Fruit fly (Drosophila melanogaster) whole organism, embryonic: ENCODE results near the gene al.

ENCODE experiments used
- CG10654 ChIP-seq: fragments of 200-800 bp; sonication (Bioruptor generic); optimal IDR thresholded peaks from 2 replicates; lab custom pipeline; 2016; ENCODE audit warnings: missing biosample characterization, missing genetic modification characterization
- CG12299 ChIP-seq: fragments of 200-800 bp; sonication (Bioruptor generic); optimal IDR thresholded peaks from 2 replicates; lab custom pipeline; 2018; ENCODE audit warnings: missing biosample characterization, mild to moderate bottlenecking, missing genetic modification characterization
- CG13287 ChIP-seq: fragments of 200-800 bp; sonication (Bioruptor generic); IDR thresholded peaks from 2 replicates; pipeline ENCODE4 v1.3.6; 2022; ENCODE audit warnings: missing biosample characterization, missing genetic modification characterization; ENCODE audit not compliant: partially characterized antibody
- CG14860 ChIP-seq: fragments of 200-800 bp; sonication (Bioruptor generic); IDR thresholded peaks from 3 replicates; pipeline ENCODE4 v1.3.6; 2022; ENCODE audit warnings: missing biosample characterization, missing genetic modification characterization; ENCODE audit not compliant: partially characterized antibody
- CG15269 ChIP-seq: fragments of 200-800 bp; sonication (Bioruptor generic); optimal IDR thresholded peaks from 2 replicates; lab custom pipeline; 2018; ENCODE audit warnings: missing biosample characterization, mild to moderate bottlenecking, missing genetic modification characterization, moderate library complexity
- CG15601 ChIP-seq: fragments of 200-800 bp; sonication (Bioruptor generic); optimal IDR thresholded peaks from 3 replicates; lab custom pipeline; 2019; ENCODE audit warnings: missing biosample characterization, mild to moderate bottlenecking, missing genetic modification characterization, moderate library complexity
- CG16863 ChIP-seq: fragments of 200-800 bp; sonication (Bioruptor generic); optimal IDR thresholded peaks from 3 replicates; lab custom pipeline; 2016; ENCODE audit warnings: missing biosample characterization, missing genetic modification characterization
- CG17829 ChIP-seq: fragments of 200-800 bp; optimal IDR thresholded peaks from 2 replicates; lab custom pipeline; 2019; ENCODE audit warnings: missing biosample characterization, mild to moderate bottlenecking, missing genetic modification characterization, moderate library complexity
- CG18011 ChIP-seq: fragments of 200-800 bp; sonication (Bioruptor generic); optimal IDR thresholded peaks from 2 replicates; lab custom pipeline; 2017; ENCODE audit warnings: missing biosample characterization, missing genetic modification characterization, mild to moderate bottlenecking, moderate library complexity, missing genotype
- CG32767 ChIP-seq: fragments of 200-800 bp; sonication (Bioruptor generic); IDR thresholded peaks from 2 replicates; pipeline ENCODE4 v1.3.6; 2022; ENCODE audit warnings: missing biosample characterization, missing genetic modification characterization
- CG32772 ChIP-seq: fragments of 200-800 bp; sonication (Bioruptor generic); IDR thresholded peaks from 2 replicates; pipeline ENCODE4 v1.3.6; 2022; ENCODE audit warnings: missing biosample characterization, missing genetic modification characterization
- CG33213 ChIP-seq: fragments of 200-800 bp; sonication (Bioruptor generic); optimal IDR thresholded peaks from 3 replicates; lab custom pipeline; 2016; ENCODE audit warnings: missing biosample characterization, missing genetic modification characterization
- CG3407 ChIP-seq: fragments of 200-800 bp; sonication (Bioruptor generic); optimal IDR thresholded peaks from 2 replicates; lab custom pipeline; 2018; ENCODE audit warnings: missing biosample characterization, mild to moderate bottlenecking, missing genetic modification characterization
- CG34422 ChIP-seq: fragments of 200-800 bp; sonication (Bioruptor generic); IDR thresholded peaks from 3 replicates; pipeline ENCODE4 v1.3.6; 2022; ENCODE audit warnings: missing biosample characterization, missing genetic modification characterization
- CG3838 ChIP-seq: fragments of 200-800 bp; sonication (Bioruptor generic); optimal IDR thresholded peaks from 3 replicates; lab custom pipeline; 2016; ENCODE audit warnings: missing biosample characterization, missing genetic modification characterization
- CG42726 ChIP-seq: fragments of 200-800 bp; sonication (Bioruptor generic); IDR thresholded peaks from 2 replicates; pipeline ENCODE4 v1.3.6; 2022; ENCODE audit warnings: missing biosample characterization, missing genetic modification characterization; ENCODE audit not compliant: partially characterized antibody
- CG6854 ChIP-seq: fragments of 200-800 bp; sonication (Bioruptor generic); optimal IDR thresholded peaks from 3 replicates; lab custom pipeline; 2017; ENCODE audit warnings: missing biosample characterization, mild to moderate bottlenecking, missing genetic modification characterization
- CG7271 ChIP-seq: fragments of 200-800 bp; sonication (Bioruptor generic); optimal IDR thresholded peaks from 2 replicates; lab custom pipeline; 2018; ENCODE audit warnings: missing biosample characterization, mild to moderate bottlenecking, missing genetic modification characterization, moderate library complexity
- CG7556 ChIP-seq: fragments of 200-800 bp; sonication (Bioruptor generic); optimal IDR thresholded peaks from 2 replicates; lab custom pipeline; 2017; ENCODE audit warnings: missing biosample characterization, mild to moderate bottlenecking, missing genetic modification characterization
- CG7786 ChIP-seq: fragments of 200-800 bp; sonication (Bioruptor generic); optimal IDR thresholded peaks from 2 replicates; lab custom pipeline; 2016; ENCODE audit warnings: missing biosample characterization, missing genetic modification characterization
- CG7963 ChIP-seq: fragments of 200-800 bp; sonication (Bioruptor generic); IDR thresholded peaks from 3 replicates; pipeline ENCODE4 v1.3.6; 2022; ENCODE audit warnings: missing biosample characterization, missing genetic modification characterization; ENCODE audit not compliant: partially characterized antibody
- CG8290 ChIP-seq, 3 experiments: fragments of 200-800 bp; sonication (Bioruptor generic); optimal IDR thresholded peaks; 2 replicates each; lab custom pipeline; 2016 to 2019; ENCODE audit warnings: missing biosample characterization in 3 of 3, missing genetic modification characterization in 3 of 3, mild to moderate bottlenecking in 2 of 3, moderate library complexity in 1 of 3
- CG9817 ChIP-seq: fragments of 200-800 bp; sonication (Bioruptor generic); optimal IDR thresholded peaks from 2 replicates; lab custom pipeline; 2018; ENCODE audit warnings: missing biosample characterization, mild to moderate bottlenecking, missing genetic modification characterization, moderate library complexity
- Dbx ChIP-seq: fragments of 200-800 bp; sonication (Bioruptor generic); IDR thresholded peaks from 3 replicates; pipeline ENCODE4 v1.3.6; 2022; ENCODE audit warnings: missing biosample characterization, missing genetic modification characterization
- Dref ChIP-seq: fragments of 200-800 bp; sonication (Bioruptor generic); IDR thresholded peaks from 2 replicates; pipeline ENCODE4 v1.3.6; 2022; ENCODE audit warnings: missing biosample characterization, missing genetic modification characterization
- Gsc ChIP-seq: fragments of 200-800 bp; sonication (Bioruptor generic); IDR thresholded peaks from 2 replicates; pipeline ENCODE4 v1.3.6; 2022; ENCODE audit warnings: missing biosample characterization, missing genetic modification characterization
- Hey ChIP-seq: fragments of 200-800 bp; sonication (Bioruptor generic); optimal IDR thresholded peaks from 3 replicates; lab custom pipeline; 2018; ENCODE audit warnings: missing biosample characterization, mild to moderate bottlenecking, missing genetic modification characterization
- Med ChIP-seq: fragments of 200-800 bp; sonication (Bioruptor generic); peaks from one replicate; lab custom pipeline; 2016; ENCODE audit warnings: missing biosample characterization, missing genetic modification characterization, mild to moderate bottlenecking, inconsistent platforms, moderate library complexity
- Mrtf ChIP-seq: fragments of 200-800 bp; sonication (Bioruptor generic); IDR thresholded peaks from 3 replicates; pipeline ENCODE4 v1.3.6; 2022; ENCODE audit warnings: missing biosample characterization, missing genetic modification characterization
- NC2β ChIP-seq: fragments of 200-800 bp; sonication (Bioruptor generic); optimal IDR thresholded peaks from 2 replicates; lab custom pipeline; 2016; ENCODE audit warnings: missing biosample characterization, missing genetic modification characterization
- Oli ChIP-seq: fragments of 200-800 bp; sonication (Bioruptor generic); optimal IDR thresholded peaks from 2 replicates; lab custom pipeline; 2018; ENCODE audit warnings: missing biosample characterization, mild to moderate bottlenecking, missing genetic modification characterization, moderate library complexity
- Poxn ChIP-seq: fragments of 200-800 bp; sonication (Bioruptor generic); IDR thresholded peaks from 2 replicates; pipeline ENCODE4 v1.3.6; 2022; ENCODE audit warnings: missing biosample characterization, missing genetic modification characterization
- Ravus ChIP-seq: fragments of 200-800 bp; sonication (Bioruptor generic); IDR thresholded peaks from 2 replicates; pipeline ENCODE4 v1.3.6; 2022; ENCODE audit warnings: missing biosample characterization, missing genetic modification characterization
- Xbp1 ChIP-seq: fragments of 200-800 bp; sonication (Bioruptor generic); optimal IDR thresholded peaks from 3 replicates; lab custom pipeline; 2016; ENCODE audit warnings: missing biosample characterization, mild to moderate bottlenecking, missing genetic modification characterization
- ab ChIP-seq: fragments of 200-800 bp; sonication (Bioruptor generic); optimal IDR thresholded peaks from 2 replicates; lab custom pipeline; 2016; ENCODE audit warnings: missing biosample characterization, missing genetic modification characterization
- dpn ChIP-seq, 2 experiments: fragments of 200-800 bp; sonication (Bioruptor generic); optimal IDR thresholded peaks; 3 replicates each; lab custom pipeline; 2016; ENCODE audit warnings: missing biosample characterization in 2 of 2, missing genetic modification characterization in 2 of 2
- odd ChIP-seq: fragments of 200-800 bp; sonication (Bioruptor generic); optimal IDR thresholded peaks from 2 replicates; lab custom pipeline; 2017; ENCODE audit warnings: missing biosample characterization, mild to moderate bottlenecking, missing genetic modification characterization
- pan ChIP-seq, 4 experiments: fragments of >200 bp in 3 of 4; fragments of 200-800 bp in 1 of 4; sonication (Bioruptor generic) in 1 of 4; optimal IDR thresholded peaks in 3 of 4; IDR thresholded peaks in 1 of 4; 2 replicates each; pipeline versions ENCODE4 v1.3.6 to Lab custom; 2017 to 2022; ENCODE audit warnings: missing biosample characterization in 2 of 4, missing genetic modification characterization in 2 of 4, mixed read lengths in 1 of 4
- scrt ChIP-seq: fragments of 200-800 bp; sonication (Bioruptor generic); optimal IDR thresholded peaks from 2 replicates; lab custom pipeline; 2018; ENCODE audit warnings: missing biosample characterization, mild to moderate bottlenecking, missing genetic modification characterization, moderate library complexity
- slp2 ChIP-seq: fragments of 200-800 bp; sonication (Bioruptor generic); optimal IDR thresholded peaks from 2 replicates; lab custom pipeline; 2016; ENCODE audit warnings: missing biosample characterization, missing genetic modification characterization
- toy ChIP-seq: fragments of 200-800 bp; sonication (Bioruptor generic); IDR thresholded peaks from 2 replicates; pipeline ENCODE4 v1.3.6; 2022; ENCODE audit warnings: missing biosample characterization, missing genetic modification characterization
- vvl ChIP-seq: fragments of 200-800 bp; sonication (Bioruptor generic); IDR thresholded peaks from 2 replicates; pipeline ENCODE4 v1.3.6; 2022; ENCODE audit warnings: missing biosample characterization, missing genetic modification characterization
- wdn ChIP-seq: fragments of 200-800 bp; sonication (Bioruptor generic); IDR thresholded peaks from 2 replicates; pipeline ENCODE4 v1.3.6; 2022; ENCODE audit warnings: missing biosample characterization, missing genetic modification characterization

The al gene

DNA sequence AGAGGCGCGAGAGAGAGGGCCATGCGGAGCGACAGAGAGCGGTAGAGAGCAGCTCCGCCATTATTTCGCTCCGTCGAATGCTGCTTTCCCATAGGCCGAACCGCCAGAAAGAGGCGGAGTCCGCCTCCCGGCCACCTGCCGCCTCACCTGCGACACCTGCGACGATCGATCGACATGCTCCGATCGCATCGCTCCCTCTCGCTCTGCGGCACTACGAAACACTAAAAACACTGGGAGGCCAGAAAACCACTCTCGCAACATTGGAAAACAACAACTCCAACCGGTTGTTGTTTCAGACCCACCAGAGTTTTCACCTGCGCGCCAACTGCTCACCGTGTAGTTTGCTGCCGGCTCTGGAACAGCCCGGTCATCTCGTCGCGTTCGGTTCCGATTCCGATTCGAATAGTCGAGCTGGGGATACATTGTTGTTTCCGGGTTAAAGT, at the start of gene al (continued):
- no peak for TF ChIP-seq CG10654 (GFP tag; lab: Kevin White, UChicago)
- peak; percentile 20; the same call in 1 of the 2 replicates for TF ChIP-seq CG13287 (GFP tag; lab: Robert Waterston, UW)
- TF ChIP-seq CG34422 (GFP tag; lab: Robert Waterston, UW): no peak
- TF ChIP-seq Ravus (GFP tag; lab: Robert Waterston, UW): no peak
- TF ChIP-seq CG16863 (GFP tag; lab: Kevin White, UChicago): no peak
- peak; percentile 90 for TF ChIP-seq CG18011 (GFP tag; lab: Kevin White, UChicago)
- TF ChIP-seq CG3838: no peak
- no peak for TF ChIP-seq Poxn (GFP tag; lab: Robert Waterston, UW)
- TF ChIP-seq Dref: no peak
- no peak for TF ChIP-seq CG9817 (tag; lab: Kevin White, UChicago)
- TF ChIP-seq ab (GFP tag; lab: Kevin White, UChicago): no peak
- 0 out of 2 replicates have a peak, but pooled peaks have one; percentile 12 for TF ChIP-seq CG42726 (GFP tag; lab: Robert Waterston, UW)
- TF ChIP-seq Mrtf: no peak
- peak; percentile 53 for TF ChIP-seq Med (GFP tag; lab: Kevin White, UChicago)
- TF ChIP-seq vvl (GFP tag; lab: Robert Waterston, UW): peak; percentile 49
- no peak for TF ChIP-seq CG15601 (tag; lab: Kevin White, UChicago)
- no peak for TF ChIP-seq Oli (tag; lab: Kevin White, UChicago)
- no peak for TF ChIP-seq CG6854 (GFP tag; lab: Kevin White, UChicago)
- TF ChIP-seq CG7786 (GFP tag; lab: Kevin White, UChicago): no peak
- TF ChIP-seq Xbp1 (GFP tag; lab: Kevin White, UChicago): no peak
- TF ChIP-seq Gsc (GFP tag; lab: Robert Waterston, UW): no peak
- no peak for TF ChIP-seq CG8290 (GFP tag; optimal IDR thresholded peaks at IDR 0.05; lab: Kevin White, UChicago)
- no peak for TF ChIP-seq CG8290 (tag; optimal IDR thresholded peaks at IDR 0.05; lab: Kevin White, UChicago)
- no peak for TF ChIP-seq CG14860
- TF ChIP-seq CG7556 (GFP tag; lab: Kevin White, UChicago): no peak
- no peak for TF ChIP-seq Dbx (GFP tag; lab: Robert Waterston, UW)
- TF ChIP-seq odd (GFP tag; lab: Kevin White, UChicago): no peak
- TF ChIP-seq, all 482 proteins: peak for 53

DNA sequence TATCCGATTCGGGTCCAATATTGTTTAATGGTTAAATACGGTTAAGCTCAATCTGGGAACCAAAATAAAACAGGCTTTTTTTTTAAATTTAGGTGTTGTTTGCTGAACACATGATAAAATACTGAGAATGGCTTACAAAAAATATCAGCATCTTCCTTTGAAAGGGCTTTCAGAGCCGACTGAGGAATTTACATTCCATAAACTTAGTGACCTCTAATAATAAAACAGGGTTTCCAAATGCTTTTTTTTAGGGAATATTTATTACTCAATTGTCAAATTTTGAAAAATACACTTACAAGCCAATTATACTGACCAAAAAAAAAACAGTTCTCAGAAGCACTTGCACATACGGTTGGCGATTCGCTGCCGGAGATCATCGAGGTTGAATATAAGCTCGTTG, 48.3 kb upstream of the al start, which contains the start of gene CG43755:
Gene CG43755, minus strand, starts transcription at position 101 of the 400 bp plus-strand sequence.
- no peak for TF ChIP-seq toy (GFP tag; lab: Robert Waterston, UW)
- no peak for TF ChIP-seq NC2β (GFP tag; lab: Kevin White, UChicago)
- peak; percentile 28 for TF ChIP-seq CG17829 (tag; lab: Kevin White, UChicago)

DNA sequence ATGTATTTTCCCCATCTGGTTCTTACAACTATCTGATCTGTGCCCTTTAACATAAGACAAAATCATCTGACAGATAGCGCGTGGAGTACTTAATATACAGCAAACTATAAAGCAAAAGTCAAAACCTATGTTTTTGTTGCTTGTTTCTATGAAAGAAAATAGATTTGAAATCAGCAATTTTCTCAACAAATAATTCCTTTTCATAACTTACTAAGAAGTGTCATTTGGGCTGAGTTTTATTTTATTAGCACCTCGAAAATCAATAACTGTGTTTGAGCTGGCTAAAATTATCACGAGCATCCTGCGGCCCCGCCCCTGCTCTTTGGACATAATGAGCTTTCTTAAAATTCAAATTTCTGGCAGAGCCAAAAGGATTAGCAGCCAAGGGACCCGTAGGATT, 45.7 kb upstream of the al start, which contains the start of gene CG31921:
Gene CG31921, minus strand, starts transcription at position 101 of the 400 bp plus-strand sequence.
- no peak for TF ChIP-seq slp2 (GFP tag; lab: Kevin White, UChicago)
- TF ChIP-seq CG15269 (tag; lab: Kevin White, UChicago): no peak
- TF ChIP-seq CG32772 (GFP tag; lab: Robert Waterston, UW): no peak
- no peak for TF ChIP-seq CG32767
- no peak for TF ChIP-seq wdn (GFP tag; lab: Robert Waterston, UW)
- TF ChIP-seq CG7271 (tag; lab: Kevin White, UChicago): no peak
- TF ChIP-seq CG7963 (GFP tag; lab: Robert Waterston, UW): no peak
- TF ChIP-seq CG33213 (GFP tag; lab: Kevin White, UChicago): no peak
- no peak for TF ChIP-seq scrt (GFP tag; lab: Kevin White, UChicago)
- TF ChIP-seq CG3407: no peak
- TF ChIP-seq CG12299: no peak
- TF ChIP-seq pan (optimal IDR thresholded peaks at IDR 0.05; lab: Kevin White, UChicago): no peak
- no peak for TF ChIP-seq pan (GFP tag; optimal IDR thresholded peaks at IDR 0.05 in 1 of 2, IDR thresholded peaks at IDR 0.05 in 1 of 2)
- no peak for TF ChIP-seq Hey (tag; lab: Kevin White, UChicago)
- no peak for TF ChIP-seq dpn (GFP tag; optimal IDR thresholded peaks at IDR 0.05; lab: Kevin White, UChicago)
